Fruit fly (Drosophila melanogaster): ENCODE results near the gene Bet5.

Gene Bet5

DNA sequence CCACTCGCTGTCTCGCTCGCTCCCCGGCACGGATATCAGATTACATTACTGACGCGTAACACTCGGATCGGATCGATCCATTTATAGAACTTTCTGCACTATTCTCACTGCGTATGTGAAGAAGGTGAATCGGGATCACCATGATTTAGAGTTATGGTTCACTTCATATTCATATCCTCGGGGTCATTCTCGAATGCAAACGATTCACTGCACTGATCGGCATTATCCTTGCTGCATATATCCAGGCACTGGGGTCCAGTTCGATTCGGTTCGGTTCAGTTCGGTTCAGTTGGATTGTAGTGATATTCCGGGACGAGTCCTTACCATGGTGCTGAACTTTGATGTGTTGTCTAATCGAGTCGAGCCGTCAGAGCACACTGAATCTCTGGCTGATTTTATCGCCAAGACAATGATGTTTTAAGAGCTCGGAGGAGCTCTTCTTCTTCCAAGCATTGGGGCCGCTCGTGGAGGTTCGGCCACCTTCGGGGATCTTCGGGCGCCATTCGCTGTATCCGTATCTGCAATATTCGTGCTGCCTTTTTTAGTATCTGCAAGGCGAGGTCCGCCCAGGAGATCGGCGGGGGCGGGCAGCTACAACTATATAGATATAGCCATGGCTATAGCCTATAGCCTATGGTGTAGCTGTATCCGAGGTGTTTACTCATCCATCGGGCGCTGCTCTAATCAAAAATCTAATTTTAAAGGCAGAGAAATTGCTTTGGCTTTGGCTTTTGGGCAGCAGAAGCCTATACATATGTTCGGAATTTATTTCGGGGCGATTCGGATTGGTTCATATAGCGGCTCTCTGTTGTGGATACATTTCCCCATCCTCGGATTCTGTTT lies 5.7 kb upstream of the Bet5 start, which contains the start of gene Mlc2:
Gene Mlc2 (minus strand): TSS at position 392 of the 843 bp plus-strand sequence.
- TF ChIP-seq dl (GFP tag; optimal IDR thresholded peaks at IDR 0.05; ENCODE audit: insufficient read depth in 1 of 2, partially characterized antibody in 2 of 2) (no peak), foxo (GFP tag; optimal IDR thresholded peaks at IDR 0.05) (no peak), CG32264 (GFP tag; optimal IDR thresholded peaks at IDR 0.05) (no peak)

DNA sequence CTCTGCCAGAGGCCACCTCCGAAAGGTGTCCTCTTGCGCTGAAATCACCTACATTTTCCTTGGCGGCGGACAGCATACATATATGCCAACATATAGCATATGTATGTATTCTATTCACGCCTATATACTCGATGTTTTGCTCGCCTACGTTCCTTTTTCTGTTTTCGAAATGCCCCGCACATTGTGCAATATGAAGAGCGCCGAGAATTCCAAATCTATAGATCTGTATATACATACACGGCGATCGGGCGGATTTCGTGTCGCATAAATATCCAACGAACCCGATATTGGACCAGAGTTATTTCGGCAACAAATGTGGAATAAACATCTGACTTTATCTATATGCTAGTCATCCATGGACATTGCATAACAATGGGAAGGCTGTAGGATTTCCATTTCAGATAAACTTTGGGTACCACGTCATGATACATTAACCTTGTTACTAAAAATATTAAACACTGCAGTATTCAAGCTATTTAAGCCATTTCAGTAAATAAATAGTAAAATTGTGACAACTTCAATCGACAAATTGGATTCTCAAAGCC lies 4.9 kb upstream of the Bet5 start:
- no peak for TF ChIP-seq jim (GFP tag; optimal IDR thresholded peaks at IDR 0.05)
- TF ChIP-seq usp (GFP tag; optimal IDR thresholded peaks at IDR 0.05): no peak
- TF ChIP-seq sv (GFP tag; optimal IDR thresholded peaks at IDR 0.05): no peak
- no peak for TF ChIP-seq CrebA (GFP tag; optimal IDR thresholded peaks at IDR 0.05; ENCODE audit: borderline replicate concordance)
- no peak for TF ChIP-seq Mio (GFP tag; optimal IDR thresholded peaks at IDR 0.05)
- no peak for TF ChIP-seq Hnf4 (GFP tag; optimal IDR thresholded peaks at IDR 0.05)
- TF ChIP-seq tai (GFP tag; optimal IDR thresholded peaks at IDR 0.05): no peak
- TF ChIP-seq dmrt93B (GFP tag; optimal IDR thresholded peaks at IDR 0.05): no peak

DNA sequence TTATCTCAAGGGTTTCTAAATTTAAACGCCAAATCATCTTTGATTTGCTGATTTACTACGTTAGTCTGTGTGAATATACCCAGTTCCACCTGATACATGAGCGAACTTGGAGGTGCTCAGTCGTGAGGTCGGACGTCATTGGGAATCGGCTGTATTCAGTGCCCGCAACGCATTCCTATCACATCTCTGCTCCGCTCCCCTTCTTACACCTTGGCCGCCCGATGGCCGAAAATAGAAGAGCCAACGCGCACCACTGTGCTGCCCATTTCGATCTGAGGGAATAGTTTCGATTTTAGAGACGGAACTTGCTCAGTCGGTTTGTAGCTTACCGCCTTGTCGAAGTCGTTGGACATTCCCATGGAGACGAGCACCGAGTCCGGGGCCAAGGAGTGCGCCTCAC lies 3.7 kb upstream of the Bet5 start:
- no peak for TF ChIP-seq psq (GFP tag; optimal IDR thresholded peaks at IDR 0.05)
- TF ChIP-seq Hr78 (GFP tag; optimal IDR thresholded peaks at IDR 0.05): no peak
- no peak for TF ChIP-seq Jra (GFP tag; optimal IDR thresholded peaks at IDR 0.05)
- TF ChIP-seq CrebA (GFP tag; optimal IDR thresholded peaks at IDR 0.05; ENCODE audit: borderline replicate concordance): no peak
- no peak for TF ChIP-seq rgr (GFP tag; optimal IDR thresholded peaks at IDR 0.05)
- no peak for TF ChIP-seq Mio (GFP tag; optimal IDR thresholded peaks at IDR 0.05)
- no peak for TF ChIP-seq Rel (GFP tag; optimal IDR thresholded peaks at IDR 0.05)
- no peak for TF ChIP-seq Rel (tag; optimal IDR thresholded peaks at IDR 0.05)
- TF ChIP-seq HLH106 (tag; optimal IDR thresholded peaks at IDR 0.05): no peak
- TF ChIP-seq Hnf4 (GFP tag; optimal IDR thresholded peaks at IDR 0.05): no peak
- TF ChIP-seq GATAd (GFP tag; optimal IDR thresholded peaks at IDR 0.05): no peak
- no peak for TF ChIP-seq Vsx2 (GFP tag; optimal IDR thresholded peaks at IDR 0.05; ENCODE audit: partially characterized antibody)
- TF ChIP-seq usp (GFP tag; optimal IDR thresholded peaks at IDR 0.05): no peak
- TF ChIP-seq ey (GFP tag; optimal IDR thresholded peaks at IDR 0.05): no peak
- no peak for TF ChIP-seq CG32264 (GFP tag; optimal IDR thresholded peaks at IDR 0.05)
- TF ChIP-seq dl (GFP tag; optimal IDR thresholded peaks at IDR 0.05; ENCODE audit: insufficient read depth in 1 of 2, partially characterized antibody in 2 of 2): no peak

DNA sequence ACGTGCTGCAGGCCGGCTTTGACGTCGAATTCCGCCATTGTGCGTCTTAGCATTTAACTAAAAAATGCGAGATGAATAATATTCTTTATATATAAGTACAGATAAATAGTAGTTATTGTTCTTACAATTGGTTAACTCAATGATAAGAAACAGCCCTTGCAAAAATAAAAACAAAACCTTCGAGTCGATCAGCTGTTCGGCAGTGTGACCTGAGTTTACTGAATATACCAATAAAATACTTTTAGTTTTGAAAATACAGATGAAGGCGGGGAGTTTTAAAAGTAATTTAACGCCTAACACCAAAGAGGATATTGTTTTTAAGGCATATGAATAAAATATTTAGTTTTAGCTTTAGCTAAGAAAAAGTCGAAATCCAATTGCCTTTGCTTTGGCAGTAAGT lies 2.5 kb upstream of the Bet5 start, which contains the start of the genes CG1983 and CG15530:
Gene CG1983 (minus strand): TSS at position 207 of the 400 bp plus-strand sequence.
Gene CG15530 (plus strand): TSS at position 384 of the 400 bp plus-strand sequence.
- no peak for TF ChIP-seq Dfd (GFP tag; optimal IDR thresholded peaks at IDR 0.05)
- no peak for TF ChIP-seq brk (GFP tag; optimal IDR thresholded peaks at IDR 0.05)
- TF ChIP-seq dl (GFP tag; optimal IDR thresholded peaks at IDR 0.05; ENCODE audit: insufficient read depth in 1 of 2, partially characterized antibody in 2 of 2): no peak
- no peak for TF ChIP-seq dsf (GFP tag; optimal IDR thresholded peaks at IDR 0.05; ENCODE audit: borderline replicate concordance)
- no peak for TF ChIP-seq psq (GFP tag; optimal IDR thresholded peaks at IDR 0.05)
- TF ChIP-seq Hr78 (GFP tag; optimal IDR thresholded peaks at IDR 0.05): no peak
- no peak for TF ChIP-seq fru (GFP tag; optimal IDR thresholded peaks at IDR 0.05)
- TF ChIP-seq Mio (GFP tag; optimal IDR thresholded peaks at IDR 0.05): no peak
- no peak for TF ChIP-seq sv (GFP tag; optimal IDR thresholded peaks at IDR 0.05)
- TF ChIP-seq foxo (GFP tag; optimal IDR thresholded peaks at IDR 0.05): no peak
- no peak for TF ChIP-seq Rel (GFP tag; optimal IDR thresholded peaks at IDR 0.05)
- no peak for TF ChIP-seq Rel (tag; optimal IDR thresholded peaks at IDR 0.05)
- no peak for TF ChIP-seq woc (GFP tag; optimal IDR thresholded peaks at IDR 0.05)
- TF ChIP-seq Myc (optimal IDR thresholded peaks at IDR 0.05): no peak
- no peak for TF ChIP-seq Dif (GFP tag; optimal IDR thresholded peaks at IDR 0.05; ENCODE audit: partially characterized antibody)
- no peak for TF ChIP-seq Jra (GFP tag; optimal IDR thresholded peaks at IDR 0.05)
- TF ChIP-seq N (GFP tag; optimal IDR thresholded peaks at IDR 0.05): no peak

DNA sequence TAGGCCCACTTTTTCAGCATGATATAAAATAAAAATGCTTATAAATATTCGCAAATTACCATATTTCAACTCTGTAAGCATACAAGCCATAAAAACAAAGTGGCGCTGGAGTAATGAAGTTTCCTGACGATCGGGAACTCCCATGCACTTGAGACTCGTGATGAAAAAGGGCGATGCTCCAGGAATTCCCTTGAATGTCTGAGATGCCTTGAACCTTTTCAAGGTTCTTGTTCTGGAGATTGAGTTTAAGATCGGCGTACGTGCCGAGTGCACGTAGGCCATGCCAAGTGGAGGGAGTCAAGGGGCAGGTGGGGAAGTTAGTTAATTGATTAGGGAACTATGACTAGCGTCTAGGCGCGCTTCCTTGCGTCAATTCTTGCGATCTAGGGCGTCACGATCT lies 3.8 kb downstream of the Bet5 start:
- TF ChIP-seq foxo (GFP tag; optimal IDR thresholded peaks at IDR 0.05) (no peak), Hr83 (GFP tag; optimal IDR thresholded peaks at IDR 0.05; ENCODE audit: poor library complexity, severe bottlenecking) (no peak), rgr (GFP tag; optimal IDR thresholded peaks at IDR 0.05) (no peak), dl (GFP tag; optimal IDR thresholded peaks at IDR 0.05; ENCODE audit: insufficient read depth in 1 of 2, partially characterized antibody in 2 of 2) (no peak), dmrt93B (GFP tag; optimal IDR thresholded peaks at IDR 0.05) (no peak), fru (GFP tag; optimal IDR thresholded peaks at IDR 0.05) (no peak), lola (GFP tag; optimal IDR thresholded peaks at IDR 0.05) (no peak), usp (GFP tag; optimal IDR thresholded peaks at IDR 0.05) (no peak), Hr78 (GFP tag; optimal IDR thresholded peaks at IDR 0.05) (no peak), Rel (GFP tag; optimal IDR thresholded peaks at IDR 0.05) (no peak), Rel (tag; optimal IDR thresholded peaks at IDR 0.05) (no peak), CG32264 (GFP tag; optimal IDR thresholded peaks at IDR 0.05) (no peak), sv (GFP tag; optimal IDR thresholded peaks at IDR 0.05) (no peak), GATAd (GFP tag; optimal IDR thresholded peaks at IDR 0.05) (no peak), woc (GFP tag; optimal IDR thresholded peaks at IDR 0.05) (no peak), Abd-B (GFP tag; optimal IDR thresholded peaks at IDR 0.05) (no peak)

Data from whole organism, wandering third instar larva.